Fruit fly (Drosophila melanogaster): ENCODE data around the gene CG2865.

dm6 chrX:2320892-2321291, 27.7 kb upstream of the CG2865 start:
- no peak for TF ChIP-seq Mnt (GFP tag; optimal IDR thresholded peaks at IDR 0.05)
- TF ChIP-seq bab1 (GFP tag; optimal IDR thresholded peaks at IDR 0.05) = no peak
- no peak for TF ChIP-seq CG14711 (tag; optimal IDR thresholded peaks at IDR 0.05)
- TF ChIP-seq pad (GFP tag; optimal IDR thresholded peaks at IDR 0.05) = no peak
- TF ChIP-seq CG11617 (GFP tag; optimal IDR thresholded peaks at IDR 0.05) = no peak
- no peak for TF ChIP-seq CG5204 (GFP tag; optimal IDR thresholded peaks at IDR 0.05)
- no peak for TF ChIP-seq ovo (GFP tag; optimal IDR thresholded peaks at IDR 0.05)
- no peak for TF ChIP-seq kay (GFP tag; ENCODE audit: borderline replicate concordance)
- TF ChIP-seq CG7101 (tag; optimal IDR thresholded peaks at IDR 0.05) = no peak
- no peak for TF ChIP-seq CG1620 (GFP tag; optimal IDR thresholded peaks at IDR 0.05)
